Fruit fly (Drosophila melanogaster): ENCODE data around the gene CG43861.

- TF ChIP-seq D1 (tag; optimal IDR thresholded peaks at IDR 0.05) (no peak), CG8159 (tag; optimal IDR thresholded peaks at IDR 0.05) (no peak), rn (GFP tag; IDR thresholded peaks at IDR 0.05) (no peak), CG4496 (GFP tag; IDR thresholded peaks at IDR 0.05) (no peak)
Measured at dm6 chr2L:20004341-20004740, 12.7 kb downstream of the CG43861 start.
